Worm (Caenorhabditis elegans): ENCODE measurements around the gene F54B11.9.

- TF ChIP-seq nhr-10 (tag; optimal IDR thresholded peaks at IDR 0.05) (no peak), R02D3.7 (tag; optimal IDR thresholded peaks at IDR 0.05) (no peak), snpc-4 (tag; optimal IDR thresholded peaks at IDR 0.05) (no peak), C34F6.9 (tag; optimal IDR thresholded peaks at IDR 0.05) (no peak), unc-62 (GFP tag; optimal IDR thresholded peaks at IDR 0.05) (no peak), ceh-16 (tag; optimal IDR thresholded peaks at IDR 0.05) (no peak)
Measured at ce11 chrX:13604946-13605617, at the start of gene F54B11.9.

All from whole organism, L2 larva.